Fruit fly (Drosophila melanogaster): ENCODE results near the gene IFT57.

Gene IFT57

DNA sequence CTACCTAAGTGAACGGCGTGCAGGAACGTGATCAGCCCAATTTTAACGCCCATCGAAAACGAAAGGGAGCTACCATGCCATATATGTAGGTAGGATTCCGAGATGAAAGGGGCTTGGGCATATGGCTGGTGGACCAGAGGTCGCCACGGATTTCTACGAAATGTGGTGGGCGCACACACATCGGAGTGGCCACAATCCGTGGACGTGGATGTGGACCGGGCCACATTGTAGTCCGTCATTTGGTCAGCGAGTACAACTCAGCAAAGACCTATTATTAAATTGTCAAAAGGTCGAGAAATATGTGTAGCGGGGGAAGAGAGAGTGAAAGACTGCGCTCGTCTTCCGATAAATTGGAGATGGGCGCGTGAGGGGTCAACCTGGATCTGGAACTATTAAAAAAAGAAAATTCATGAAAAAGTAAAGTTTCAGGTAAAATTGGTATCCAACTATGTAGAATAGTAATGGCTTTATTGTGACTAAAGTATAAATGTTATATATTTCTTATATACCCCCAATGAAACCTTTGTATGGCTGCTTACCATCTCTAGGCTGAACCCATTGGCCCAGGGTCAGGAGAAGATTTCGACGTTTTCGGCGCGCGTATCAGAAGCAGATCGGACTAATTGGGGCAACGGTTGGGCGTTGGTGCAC, 24.9 kb downstream of the IFT57 start (continued):
- TF ChIP-seq D19B (GFP tag; optimal IDR thresholded peaks at IDR 0.05) (no peak), CG9817 (tag; optimal IDR thresholded peaks at IDR 0.05) (no peak), CG32532 (GFP tag; IDR thresholded peaks at IDR 0.05) (no peak), al (GFP tag; IDR thresholded peaks at IDR 0.05) (no peak), CTCF (GFP tag; optimal IDR thresholded peaks at IDR 0.05) (no peak), tna (GFP tag; IDR thresholded peaks at IDR 0.05; ENCODE audit: partially characterized antibody) (no peak), mam (GFP tag; optimal IDR thresholded peaks at IDR 0.05) (no peak), Mes4 (GFP tag; optimal IDR thresholded peaks at IDR 0.05) (no peak), stc (GFP tag; IDR thresholded peaks at IDR 0.05) (0 out of 2 replicates have a peak, but pooled peaks have one; percentile 27), tll (GFP tag; optimal IDR thresholded peaks at IDR 0.05) (no peak), CG10209 (GFP tag; optimal IDR thresholded peaks at IDR 0.05) (no peak), Awh (GFP tag; IDR thresholded peaks at IDR 0.05) (peak; percentile 43; the same call in 1 of the 2 replicates), dysf (GFP tag; IDR thresholded peaks at IDR 0.05) (no peak; the same call in 2 of the 3 replicates), Sry-δ (GFP tag; optimal IDR thresholded peaks at IDR 0.05) (peak; percentile 38), her (GFP tag; optimal IDR thresholded peaks at IDR 0.05) (no peak), CG17612 (GFP tag; IDR thresholded peaks at IDR 0.05) (no peak), CG31441 (GFP tag; IDR thresholded peaks at IDR 0.05) (peak; percentile 40; the same call in 1 of the 2 replicates), gsb-n (tag; optimal IDR thresholded peaks at IDR 0.05) (no peak), cg (GFP tag; optimal IDR thresholded peaks at IDR 0.05) (no peak), seq (GFP tag; IDR thresholded peaks at IDR 0.05) (no peak), Tbp (GFP tag; optimal IDR thresholded peaks at IDR 0.05) (no peak), wek (GFP tag; optimal IDR thresholded peaks at IDR 0.05) (no peak), ttk (GFP tag; IDR thresholded peaks at IDR 0.05) (no peak), Dp (GFP tag; optimal IDR thresholded peaks at IDR 0.05) (no peak), Hr51 (GFP tag; optimal IDR thresholded peaks at IDR 0.05) (no peak), CG17829 (tag; optimal IDR thresholded peaks at IDR 0.05) (peak; percentile 37), CG1792 (GFP tag; optimal IDR thresholded peaks at IDR 0.05) (no peak), lmd (GFP tag; IDR thresholded peaks at IDR 0.05) (no peak), crp (GFP tag; optimal IDR thresholded peaks at IDR 0.05) (no peak), fd3F (GFP tag; optimal IDR thresholded peaks at IDR 0.05) (no peak), prd (optimal IDR thresholded peaks at IDR 0.05) (no peak), prd (GFP tag; IDR thresholded peaks at IDR 0.05) (peak; percentile 75), chinmo (GFP tag; IDR thresholded peaks at IDR 0.05; ENCODE audit: partially characterized antibody) (no peak), CG16813 (GFP tag; IDR thresholded peaks at IDR 0.05; ENCODE audit: partially characterized antibody) (peak; percentile 59), p53 (GFP tag; optimal IDR thresholded peaks at IDR 0.05) (no peak), Sox102F (GFP tag; optimal IDR thresholded peaks at IDR 0.05) (peak; percentile 23), jumu (GFP tag; optimal IDR thresholded peaks at IDR 0.05) (no peak), tap (tag; optimal IDR thresholded peaks at IDR 0.05) (no peak), bigmax (GFP tag; optimal IDR thresholded peaks at IDR 0.05) (no peak), CG1647 (GFP tag; optimal IDR thresholded peaks at IDR 0.05) (no peak), HLH54F (GFP tag; optimal IDR thresholded peaks at IDR 0.05) (no peak), gem (tag; optimal IDR thresholded peaks at IDR 0.05) (peak; percentile 50), Ssrp (tag; optimal IDR thresholded peaks at IDR 0.05) (no peak), ara (GFP tag; IDR thresholded peaks at IDR 0.05) (peak; percentile 79), fd64A (GFP tag; optimal IDR thresholded peaks at IDR 0.05) (no peak), CG15601 (tag; optimal IDR thresholded peaks at IDR 0.05) (peak; percentile 13), sug (tag; optimal IDR thresholded peaks at IDR 0.05) (no peak), CG17361 (GFP tag; IDR thresholded peaks at IDR 0.05) (peak; percentile 19; the same call in 1 of the 3 replicates), esg (GFP tag; conservative IDR thresholded peaks at IDR 0.05) (no peak), CG10431 (GFP tag; optimal IDR thresholded peaks at IDR 0.05) (no peak), CG31224 (GFP tag; IDR thresholded peaks at IDR 0.05) (no peak)
